Worm (Caenorhabditis elegans) whole organism, L1 larva: ENCODE data around the gene F10E9.10.
A peak's percentile ranks its signal among the peaks of the same experiment; 100 is the strongest.

Source experiments
- C04F5.9 ChIP-seq: sonication (generic microtip); optimal IDR thresholded peaks from 2 replicates; lab custom pipeline; 2016; ENCODE audit warnings: missing genetic modification characterization, missing compliant biosample characterization
- C16A3.4 ChIP-seq: fragments of 150-350 bp; optimal IDR thresholded peaks from 2 replicates; lab custom pipeline; 2014; ENCODE audit warnings: missing biosample characterization, missing genetic modification characterization
- C34B4.2 ChIP-seq: sonication (generic microtip); optimal IDR thresholded peaks from 2 replicates; lab custom pipeline; 2017; ENCODE audit warnings: mild to moderate bottlenecking, missing genetic modification characterization, missing compliant biosample characterization
- F16B12.6 ChIP-seq: fragments of 150-350 bp; optimal IDR thresholded peaks from 2 replicates; lab custom pipeline; 2014; ENCODE audit warnings: missing biosample characterization, missing genetic modification characterization
- Y116A8C.19 ChIP-seq: sonication (generic microtip); optimal IDR thresholded peaks from 2 replicates; lab custom pipeline; 2016; ENCODE audit warnings: missing compliant biosample characterization, missing genetic modification characterization, borderline replicate concordance
- aly-2 ChIP-seq: fragments of 150-350 bp; optimal IDR thresholded peaks from 2 replicates; lab custom pipeline; 2014; ENCODE audit warnings: missing biosample characterization, missing genetic modification characterization
- ceh-63 ChIP-seq: fragments of 200-800 bp; sonication (Bioruptor generic); optimal IDR thresholded peaks from 2 replicates; lab custom pipeline; 2018; ENCODE audit warnings: mild to moderate bottlenecking, missing genetic modification characterization, missing compliant biosample characterization
- ceh-82 ChIP-seq, 3 experiments: fragments of 150-350 bp in 1 of 3; sonication (generic microtip) in 2 of 3; optimal IDR thresholded peaks; 2 replicates each; lab custom pipeline; 2014 to 2017; ENCODE audit warnings: missing biosample characterization in 3 of 3, missing genetic modification characterization in 3 of 3
- ceh-90 ChIP-seq: sonication (generic microtip); optimal IDR thresholded peaks from 2 replicates; lab custom pipeline; 2016; ENCODE audit warnings: missing genetic modification characterization, missing compliant biosample characterization
- dpl-1 ChIP-seq, 3 experiments: fragments of 150-350 bp in 2 of 3; sonication (generic microtip) in 1 of 3; optimal IDR thresholded peaks; 2 replicates each; lab custom pipeline; 2014 to 2017; ENCODE audit warnings: missing biosample characterization in 3 of 3, missing genetic modification characterization in 3 of 3, missing genetic modification reagents in 3 of 3
- efl-3 ChIP-seq: fragments of 200-800 bp; sonication (Bioruptor generic); optimal IDR thresholded peaks from 2 replicates; lab custom pipeline; 2018; ENCODE audit warnings: mild to moderate bottlenecking, missing genetic modification characterization, missing compliant biosample characterization
- egl-13 ChIP-seq: sonication (generic microtip); optimal IDR thresholded peaks from 2 replicates; lab custom pipeline; 2016; ENCODE audit warnings: missing genotype, missing genetic modification reagents, missing genetic modification characterization, missing compliant biosample characterization
- elt-2 ChIP-seq: sonication (generic microtip); optimal IDR thresholded peaks from 2 replicates; lab custom pipeline; 2016; ENCODE audit warnings: missing genetic modification characterization, mild to moderate bottlenecking, inconsistent platforms, missing compliant biosample characterization, missing genetic modification reagents
- elt-3 ChIP-seq, 6 experiments: fragments of 150-350 bp in 1 of 6; sonication (generic microtip); optimal IDR thresholded peaks; 2 replicates each; lab custom pipeline; 2017 to 2018; ENCODE audit warnings: missing biosample characterization in 6 of 6, missing genetic modification characterization in 6 of 6, inconsistent platforms in 1 of 6
- ets-5 ChIP-seq: fragments of 200-800 bp; sonication (Bioruptor generic); IDR thresholded peaks from 2 replicates; pipeline ENCODE4 v1.3.6; 2022; ENCODE audit warnings: missing genetic modification characterization, missing compliant biosample characterization
- fkh-4 ChIP-seq: sonication (generic microtip); optimal IDR thresholded peaks from 2 replicates; lab custom pipeline; 2016; ENCODE audit warnings: missing compliant biosample characterization, missing genetic modification characterization, borderline replicate concordance
- grh-1 ChIP-seq: fragments of 200-800 bp; sonication (Bioruptor generic); IDR thresholded peaks from 2 replicates; pipeline ENCODE4 v1.3.6; 2022; ENCODE audit warnings: missing genetic modification reagents, missing genetic modification characterization, missing compliant biosample characterization
- hlh-17 ChIP-seq: fragments of 200-800 bp; sonication (Bioruptor generic); optimal IDR thresholded peaks from 2 replicates; lab custom pipeline; 2018; ENCODE audit warnings: missing genetic modification characterization, mild to moderate bottlenecking, missing compliant biosample characterization, moderate library complexity, borderline replicate concordance
- hpl-2 ChIP-seq: fragments of 150-350 bp; optimal IDR thresholded peaks from 2 replicates; lab custom pipeline; 2014; ENCODE audit warnings: missing biosample characterization, missing genetic modification reagents, missing genetic modification characterization
- irx-1 ChIP-seq: sonication (generic microtip); optimal IDR thresholded peaks from 2 replicates; lab custom pipeline; 2016; ENCODE audit warnings: missing genetic modification characterization, missing compliant biosample characterization
- lin-13 ChIP-seq: fragments of 150-350 bp; optimal IDR thresholded peaks from 2 replicates; lab custom pipeline; 2014; ENCODE audit warnings: missing biosample characterization, missing genetic modification reagents, missing genetic modification characterization
- lin-14 ChIP-seq: fragments of 200-800 bp; sonication (Bioruptor generic); optimal IDR thresholded peaks from 2 replicates; lab custom pipeline; 2018; ENCODE audit warnings: mild to moderate bottlenecking, missing genetic modification characterization, moderate library complexity, missing compliant biosample characterization
- lin-35 ChIP-seq, 2 experiments: fragments of 150-350 bp; optimal IDR thresholded peaks; 2 replicates each; lab custom pipeline; 2014; ENCODE audit warnings: missing biosample characterization in 2 of 2, missing genetic modification characterization in 2 of 2, missing genetic modification reagents in 2 of 2
- lin-39 ChIP-seq: fragments of 150-350 bp; optimal IDR thresholded peaks from 2 replicates; lab custom pipeline; 2014; ENCODE audit warnings: missing biosample characterization, missing genetic modification reagents, missing genetic modification characterization
- mdl-1 ChIP-seq, 2 experiments: fragments of 150-350 bp; optimal IDR thresholded peaks; 2 replicates each; lab custom pipeline; 2014 to 2017; ENCODE audit warnings: missing biosample characterization in 2 of 2, missing genetic modification characterization in 2 of 2, inconsistent platforms in 1 of 2
- mef-2 ChIP-seq: fragments of 150-350 bp; optimal IDR thresholded peaks from 2 replicates; lab custom pipeline; 2014; ENCODE audit warnings: missing biosample characterization, missing genetic modification characterization
- mep-1 ChIP-seq: fragments of 150-350 bp; optimal IDR thresholded peaks from 2 replicates; lab custom pipeline; 2014; ENCODE audit warnings: missing biosample characterization, missing genetic modification characterization
- nhr-19 ChIP-seq: fragments of 200-800 bp; sonication (Bioruptor generic); conservative IDR thresholded peaks from 2 replicates; pipeline ENCODE4 v1.3.6; 2022; ENCODE audit warnings: missing genetic modification characterization, missing compliant biosample characterization
- nhr-237 ChIP-seq: fragments of 150-350 bp; optimal IDR thresholded peaks from 2 replicates; lab custom pipeline; 2014; ENCODE audit warnings: missing biosample characterization, missing genetic modification characterization
- nhr-71 ChIP-seq: sonication (generic microtip); optimal IDR thresholded peaks from 2 replicates; lab custom pipeline; 2016; ENCODE audit warnings: mild to moderate bottlenecking, missing genetic modification characterization, moderate library complexity, missing compliant biosample characterization
- nhr-76 ChIP-seq: sonication (generic microtip); optimal IDR thresholded peaks from 2 replicates; lab custom pipeline; 2017; ENCODE audit warnings: missing biosample characterization, missing genetic modification characterization
- nhr-77 ChIP-seq: fragments of 150-350 bp; optimal IDR thresholded peaks from 2 replicates; lab custom pipeline; 2014; ENCODE audit warnings: missing biosample characterization, missing genetic modification characterization
- nhr-85 ChIP-seq: sonication (generic microtip); peaks from one replicate; lab custom pipeline; 2016; ENCODE audit warnings: missing genetic modification characterization, inconsistent platforms, missing compliant biosample characterization
- pag-3 ChIP-seq: sonication (generic microtip); optimal IDR thresholded peaks from 2 replicates; lab custom pipeline; 2017; ENCODE audit warnings: missing genetic modification characterization, mild to moderate bottlenecking, missing compliant biosample characterization, antibody characterized with exemption, borderline replicate concordance; ENCODE audit not compliant: insufficient read depth
- rnt-1 ChIP-seq: sonication (generic microtip); optimal IDR thresholded peaks from 2 replicates; lab custom pipeline; 2016; ENCODE audit warnings: mild to moderate bottlenecking, missing genetic modification characterization, moderate library complexity, missing compliant biosample characterization
- skn-1 ChIP-seq: fragments of 150-350 bp; optimal IDR thresholded peaks from 2 replicates; lab custom pipeline; 2014; ENCODE audit warnings: missing biosample characterization, missing genetic modification characterization
- snpc-4 ChIP-seq: fragments of 150-350 bp; optimal IDR thresholded peaks from 2 replicates; lab custom pipeline; 2014; ENCODE audit warnings: missing biosample characterization, missing genetic modification characterization
- sox-4 ChIP-seq: sonication (generic microtip); optimal IDR thresholded peaks from 2 replicates; lab custom pipeline; 2016; ENCODE audit warnings: missing genetic modification characterization, missing compliant biosample characterization
- sptf-1 ChIP-seq: fragments of 150-350 bp; optimal IDR thresholded peaks from 2 replicates; lab custom pipeline; 2014; ENCODE audit warnings: missing biosample characterization, missing genetic modification characterization
- sup-37 ChIP-seq: fragments of 200-800 bp; sonication (Bioruptor generic); optimal IDR thresholded peaks from 2 replicates; lab custom pipeline; 2018; ENCODE audit warnings: mild to moderate bottlenecking, missing genetic modification characterization, missing compliant biosample characterization
- swsn-7 ChIP-seq: sonication (generic microtip); optimal IDR thresholded peaks from 2 replicates; lab custom pipeline; 2016; ENCODE audit warnings: missing genetic modification characterization, missing compliant biosample characterization
- tbx-2 ChIP-seq: sonication (generic microtip); optimal IDR thresholded peaks from 2 replicates; lab custom pipeline; 2016; ENCODE audit warnings: missing genetic modification characterization, missing compliant biosample characterization
- tlp-1 ChIP-seq: fragments of 150-350 bp; optimal IDR thresholded peaks from 2 replicates; lab custom pipeline; 2014; ENCODE audit warnings: missing biosample characterization, missing genetic modification characterization
- unc-30 ChIP-seq: sonication (generic microtip); optimal IDR thresholded peaks from 2 replicates; lab custom pipeline; 2017; ENCODE audit warnings: missing biosample characterization, missing genetic modification characterization
- unc-62 ChIP-seq: fragments of 150-350 bp; optimal IDR thresholded peaks from 2 replicates; lab custom pipeline; 2014; ENCODE audit warnings: missing biosample characterization, missing genetic modification reagents, missing genetic modification characterization
- unc-86 ChIP-seq: sonication (generic microtip); optimal IDR thresholded peaks from 2 replicates; lab custom pipeline; 2016; ENCODE audit warnings: missing genetic modification characterization, missing compliant biosample characterization
- unc-98 ChIP-seq: fragments of 200-800 bp; sonication (Bioruptor generic); IDR thresholded peaks from 2 replicates; pipeline ENCODE4 v1.3.6; 2022; ENCODE audit warnings: missing genetic modification characterization, missing compliant biosample characterization
- vab-15 ChIP-seq: sonication (generic microtip); optimal IDR thresholded peaks from 2 replicates; lab custom pipeline; 2017; ENCODE audit warnings: missing genotype, mild to moderate bottlenecking, missing genetic modification characterization, missing compliant biosample characterization
- xbp-1 ChIP-seq: sonication (generic microtip); optimal IDR thresholded peaks from 2 replicates; lab custom pipeline; 2016; ENCODE audit warnings: missing genetic modification characterization, missing compliant biosample characterization
- zag-1 ChIP-seq: fragments of 150-350 bp; optimal IDR thresholded peaks from 2 replicates; lab custom pipeline; 2014; ENCODE audit warnings: missing biosample characterization, missing genetic modification characterization
- zip-4 ChIP-seq: fragments of 200-800 bp; sonication (Bioruptor generic); optimal IDR thresholded peaks from 2 replicates; lab custom pipeline; 2018; ENCODE audit warnings: mild to moderate bottlenecking, missing genetic modification characterization, moderate library complexity, missing compliant biosample characterization
- ztf-11 ChIP-seq, 2 experiments: sonication (generic microtip); optimal IDR thresholded peaks; 2 replicates each; lab custom pipeline; 2016 to 2017; ENCODE audit warnings: missing genetic modification characterization in 2 of 2, missing biosample characterization in 1 of 2, missing compliant biosample characterization in 1 of 2
- ztf-4 ChIP-seq: fragments of 150-350 bp; optimal IDR thresholded peaks from 2 replicates; lab custom pipeline; 2014; ENCODE audit warnings: missing biosample characterization, missing genetic modification characterization

F10E9.10 gene

DNA sequence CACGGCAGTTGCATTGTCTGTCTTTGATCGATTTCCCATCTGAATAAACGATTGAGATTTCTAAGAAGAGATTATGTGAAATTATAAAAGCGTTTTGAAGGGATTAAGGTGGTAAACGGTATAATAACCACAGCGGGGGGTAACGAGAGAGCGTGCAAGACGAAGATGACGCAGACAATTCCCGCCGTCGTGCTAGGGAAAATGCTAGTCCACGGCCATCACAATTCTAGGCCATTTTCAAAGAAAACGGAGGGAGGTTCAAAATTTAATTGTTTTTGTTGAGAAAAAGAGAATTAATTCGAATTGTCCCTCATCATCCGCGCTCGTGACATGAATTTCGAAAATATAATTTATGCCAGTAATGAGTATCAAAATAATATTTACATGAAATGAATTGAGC is 983 bp downstream of the F10E9.10 start, which contains the start of gene F10E9.11:
F10E9.11 (minus strand) TSS at position 161 of the 400 bp plus-strand sequence.
- TF ChIP-seq mdl-1 (tag; optimal IDR thresholded peaks at IDR 0.05; lab: Kevin White, UChicago) (peak in 1 of 2 experiments; percentile 62), irx-1 (tag; lab: Kevin White, UChicago) (peak; percentile 91), unc-86 (tag; lab: Kevin White, UChicago) (peak; percentile 74), egl-13 (peak; percentile 82), hlh-17 (no peak), elt-3 (tag; optimal IDR thresholded peaks at IDR 0.05; lab: Kevin White, UChicago) (peak in 3 of 6 experiments; percentile 25 to 52 (median 28)), swsn-7 (tag; lab: Kevin White, UChicago) (peak; percentile 85), nhr-76 (tag; lab: Kevin White, UChicago) (no peak), tbx-2 (tag; lab: Kevin White, UChicago) (peak; percentile 92), nhr-19 (GFP tag; lab: Robert Waterston, UW) (peak; percentile 84), sup-37 (GFP tag; lab: Kevin White, UChicago) (no peak), rnt-1 (tag; lab: Kevin White, UChicago) (peak; percentile 98), ceh-82 (tag; optimal IDR thresholded peaks at IDR 0.05; lab: Kevin White, UChicago) (peak; percentile 71 to 77 (median 74)), unc-98 (GFP tag; lab: Robert Waterston, UW) (peak; percentile 76), dpl-1 (GFP tag; optimal IDR thresholded peaks at IDR 0.05; lab: Kevin White, UChicago) (peak; percentile 96), lin-39 (peak; percentile 49), hpl-2 (GFP tag; lab: Kevin White, UChicago) (no peak), skn-1 (peak; percentile 76), ets-5 (GFP tag; lab: Robert Waterston, UW) (no peak), nhr-85 (tag; lab: Kevin White, UChicago) (peak; percentile 96), fkh-4 (tag; lab: Kevin White, UChicago) (peak; percentile 96), C04F5.9 (peak; percentile 74), unc-30 (no peak), ztf-11 (tag; optimal IDR thresholded peaks at IDR 0.05; lab: Kevin White, UChicago) (peak in 1 of 2 experiments; percentile 91), lin-14 (peak; percentile 85), pag-3 (tag; lab: Kevin White, UChicago) (no peak), zip-4 (GFP tag; lab: Kevin White, UChicago) (peak; percentile 48), C34B4.2 (no peak), lin-35 (GFP tag; optimal IDR thresholded peaks at IDR 0.05; lab: Kevin White, UChicago) (peak; percentile 98), Y116A8C.19 (tag; lab: Kevin White, UChicago) (peak; percentile 57), zag-1 (no peak), unc-62 (GFP tag; lab: Kevin White, UChicago) (no peak), grh-1 (GFP tag; lab: Robert Waterston, UW) (no peak; the same call in 1 of the 2 replicates), mep-1 (tag; lab: Kevin White, UChicago) (peak; percentile 95), ztf-4 (tag; lab: Kevin White, UChicago) (peak; percentile 57), elt-2 (tag; lab: Kevin White, UChicago) (peak; percentile 9), mef-2 (tag; lab: Kevin White, UChicago) (no peak), lin-13 (GFP tag; lab: Kevin White, UChicago) (peak; percentile 75), sptf-1 (tag; lab: Kevin White, UChicago) (no peak), ceh-90 (tag; lab: Kevin White, UChicago) (peak; percentile 92), efl-3 (GFP tag; lab: Kevin White, UChicago) (no peak), ceh-63 (no peak), nhr-71 (peak; percentile 93), F16B12.6 (tag; lab: Kevin White, UChicago) (peak; percentile 67), snpc-4 (tag; lab: Kevin White, UChicago) (peak; percentile 51), xbp-1 (tag; lab: Kevin White, UChicago) (peak; percentile 85), C16A3.4 (tag; lab: Kevin White, UChicago) (peak; percentile 81), sox-4 (tag; lab: Kevin White, UChicago) (peak; percentile 91), nhr-237 (tag; lab: Kevin White, UChicago) (peak; percentile 2), nhr-77 (tag; lab: Kevin White, UChicago) (peak; percentile 36), tlp-1 (tag; lab: Kevin White, UChicago) (no peak), aly-2 (tag; lab: Kevin White, UChicago) (no peak), vab-15 (tag; lab: Kevin White, UChicago) (peak; percentile 85)
